Fruit fly (Drosophila melanogaster) whole organism, embryonic: ENCODE measurements around the gene CG31041.

Experiments used
- CG10267 ChIP-seq: fragments of 200-800 bp; sonication (Bioruptor generic); optimal IDR thresholded peaks from 2 replicates; lab custom pipeline; 2018; ENCODE audit warnings: missing biosample characterization, mild to moderate bottlenecking, missing genetic modification characterization, moderate library complexity
- CG10959 ChIP-seq: fragments of 200-800 bp; sonication (Bioruptor generic); IDR thresholded peaks from 2 replicates; pipeline ENCODE4 v1.3.6; 2022; ENCODE audit warnings: missing biosample characterization, missing genetic modification characterization
- CG10979 ChIP-seq: fragments of 200-800 bp; sonication (Bioruptor generic); optimal IDR thresholded peaks from 2 replicates; lab custom pipeline; 2018; ENCODE audit warnings: missing biosample characterization, mild to moderate bottlenecking, missing genetic modification characterization, moderate library complexity
- CG13775 ChIP-seq: fragments of 200-800 bp; sonication (Bioruptor generic); optimal IDR thresholded peaks from 3 replicates; lab custom pipeline; 2017; ENCODE audit warnings: missing biosample characterization, mild to moderate bottlenecking, missing genetic modification characterization
- CG15011 ChIP-seq: fragments of 200-800 bp; sonication (Bioruptor generic); optimal IDR thresholded peaks from 3 replicates; lab custom pipeline; 2018; ENCODE audit warnings: missing biosample characterization, mild to moderate bottlenecking, missing genetic modification characterization
- CG15696 ChIP-seq: fragments of 200-800 bp; sonication (Bioruptor generic); optimal IDR thresholded peaks from 2 replicates; lab custom pipeline; 2019; ENCODE audit warnings: missing biosample characterization, mild to moderate bottlenecking, missing genetic modification characterization, moderate library complexity
- CG1603 ChIP-seq: fragments of 200-800 bp; sonication (Bioruptor generic); optimal IDR thresholded peaks from 2 replicates; lab custom pipeline; 2019; ENCODE audit warnings: missing biosample characterization, mild to moderate bottlenecking, missing genetic modification characterization, moderate library complexity
- CG16815 ChIP-seq: fragments of 200-800 bp; sonication (Bioruptor generic); optimal IDR thresholded peaks from 3 replicates; lab custom pipeline; 2017; ENCODE audit warnings: missing biosample characterization, mild to moderate bottlenecking, missing genetic modification characterization
- CG17328 ChIP-seq: fragments of 200-800 bp; sonication (Bioruptor generic); IDR thresholded peaks from 2 replicates; pipeline ENCODE4 v1.3.6; 2022; ENCODE audit warnings: missing biosample characterization, missing genetic modification characterization
- CG17829 ChIP-seq: fragments of 200-800 bp; optimal IDR thresholded peaks from 2 replicates; lab custom pipeline; 2019; ENCODE audit warnings: missing biosample characterization, mild to moderate bottlenecking, missing genetic modification characterization, moderate library complexity
- CG1792 ChIP-seq: fragments of 200-800 bp; sonication (Bioruptor generic); optimal IDR thresholded peaks from 2 replicates; lab custom pipeline; 2016; ENCODE audit warnings: missing biosample characterization, missing genetic modification characterization
- CG2199 ChIP-seq: fragments of 200-800 bp; sonication (Bioruptor generic); IDR thresholded peaks from 3 replicates; pipeline ENCODE4 v1.3.6; 2022; ENCODE audit warnings: missing biosample characterization, missing genetic modification characterization
- CG31441 ChIP-seq: fragments of 200-800 bp; sonication (Bioruptor generic); IDR thresholded peaks from 2 replicates; pipeline ENCODE4 v1.3.6; 2022; ENCODE audit warnings: missing biosample characterization, missing genetic modification characterization
- CG32772 ChIP-seq: fragments of 200-800 bp; sonication (Bioruptor generic); IDR thresholded peaks from 2 replicates; pipeline ENCODE4 v1.3.6; 2022; ENCODE audit warnings: missing biosample characterization, missing genetic modification characterization
- CG34422 ChIP-seq: fragments of 200-800 bp; sonication (Bioruptor generic); IDR thresholded peaks from 3 replicates; pipeline ENCODE4 v1.3.6; 2022; ENCODE audit warnings: missing biosample characterization, missing genetic modification characterization
- CG4404 ChIP-seq: fragments of 200-800 bp; sonication (Bioruptor generic); IDR thresholded peaks from 2 replicates; pipeline ENCODE4 v1.3.6; 2022; ENCODE audit warnings: missing biosample characterization, missing genetic modification characterization
- CG8388 ChIP-seq: fragments of 200-800 bp; sonication (Bioruptor generic); optimal IDR thresholded peaks from 2 replicates; lab custom pipeline; 2019; ENCODE audit warnings: missing biosample characterization, mild to moderate bottlenecking, missing genetic modification characterization, moderate library complexity
- CG8924 ChIP-seq: fragments of 200-800 bp; optimal IDR thresholded peaks from 3 replicates; lab custom pipeline; 2019; ENCODE audit warnings: missing biosample characterization, mild to moderate bottlenecking, missing genetic modification characterization, moderate library complexity
- CG9727 ChIP-seq: fragments of 200-800 bp; sonication (Bioruptor generic); optimal IDR thresholded peaks from 3 replicates; lab custom pipeline; 2017; ENCODE audit warnings: missing biosample characterization, mild to moderate bottlenecking, missing genetic modification characterization
- Chrac-16 ChIP-seq: fragments of 200-800 bp; sonication (Bioruptor generic); optimal IDR thresholded peaks from 3 replicates; lab custom pipeline; 2016; ENCODE audit warnings: missing biosample characterization, missing genetic modification characterization
- CoRest ChIP-seq: fragments of 200-800 bp; sonication (Bioruptor generic); optimal IDR thresholded peaks from 3 replicates; lab custom pipeline; 2018; ENCODE audit warnings: missing biosample characterization, mild to moderate bottlenecking, missing genetic modification characterization, moderate library complexity
- D ChIP-seq, 2 experiments: fragments of 200-800 bp in 1 of 2; fragments of >200 bp in 1 of 2; sonication (Bioruptor generic) in 1 of 2; optimal IDR thresholded peaks; 2 replicates in 1 of 2; 3 replicates in 1 of 2; lab custom pipeline; 2017; ENCODE audit warnings: mild to moderate bottlenecking in 1 of 2, missing biosample characterization in 1 of 2, missing genetic modification characterization in 1 of 2, missing genetic modification reagents in 1 of 2
- D19A ChIP-seq: fragments of 200-800 bp; optimal IDR thresholded peaks from 3 replicates; lab custom pipeline; 2019; ENCODE audit warnings: missing biosample characterization, mild to moderate bottlenecking, missing genetic modification characterization, moderate library complexity
- Dip3 ChIP-seq: fragments of 200-800 bp; sonication (Bioruptor generic); optimal IDR thresholded peaks from 3 replicates; lab custom pipeline; 2016; ENCODE audit warnings: missing biosample characterization, missing genetic modification characterization
- Fer2 ChIP-seq: fragments of 200-800 bp; sonication (Bioruptor generic); optimal IDR thresholded peaks from 2 replicates; lab custom pipeline; 2018; ENCODE audit warnings: missing biosample characterization, mild to moderate bottlenecking, missing genetic modification characterization, moderate library complexity
- Hsf ChIP-seq: fragments of 200-800 bp; sonication (Bioruptor generic); optimal IDR thresholded peaks from 3 replicates; lab custom pipeline; 2016; ENCODE audit warnings: missing biosample characterization, missing genetic modification characterization
- NK7.1 ChIP-seq: fragments of 200-800 bp; sonication (Bioruptor generic); optimal IDR thresholded peaks from 3 replicates; lab custom pipeline; 2016; ENCODE audit warnings: missing biosample characterization, missing genetic modification characterization
- Xrp1 ChIP-seq: fragments of 200-800 bp; sonication (Bioruptor generic); IDR thresholded peaks from 2 replicates; pipeline ENCODE4 v1.3.6; 2022; ENCODE audit warnings: missing biosample characterization, missing genetic modification characterization
- ac ChIP-seq: fragments of 200-800 bp; sonication (Bioruptor generic); optimal IDR thresholded peaks from 3 replicates; lab custom pipeline; 2017; ENCODE audit warnings: missing biosample characterization, mild to moderate bottlenecking, missing genetic modification characterization
- ara ChIP-seq: fragments of 200-800 bp; sonication (Bioruptor generic); IDR thresholded peaks from 2 replicates; pipeline ENCODE4 v1.3.6; 2022; ENCODE audit warnings: missing biosample characterization, missing genetic modification characterization
- cg ChIP-seq: fragments of 200-800 bp; sonication (Bioruptor generic); optimal IDR thresholded peaks from 3 replicates; lab custom pipeline; 2019; ENCODE audit warnings: missing biosample characterization, mild to moderate bottlenecking, missing genetic modification characterization, moderate library complexity
- dmrt11E ChIP-seq: fragments of 200-800 bp; sonication (Bioruptor generic); optimal IDR thresholded peaks from 3 replicates; lab custom pipeline; 2018; ENCODE audit warnings: missing biosample characterization, mild to moderate bottlenecking, missing genetic modification characterization, moderate library complexity
- exex ChIP-seq: fragments of 200-800 bp; sonication (Bioruptor generic); optimal IDR thresholded peaks from 4 replicates; lab custom pipeline; 2018; ENCODE audit warnings: missing biosample characterization, mild to moderate bottlenecking, missing genetic modification characterization, moderate library complexity
- fd102C ChIP-seq: fragments of 200-800 bp; sonication (Bioruptor generic); optimal IDR thresholded peaks from 2 replicates; lab custom pipeline; 2018; ENCODE audit warnings: missing biosample characterization, mild to moderate bottlenecking, missing genetic modification characterization, moderate library complexity
- gem ChIP-seq: fragments of 200-800 bp; sonication (Bioruptor generic); optimal IDR thresholded peaks from 2 replicates; lab custom pipeline; 2019; ENCODE audit warnings: missing biosample characterization, mild to moderate bottlenecking, missing genetic modification characterization, moderate library complexity
- gfzf ChIP-seq: fragments of 200-800 bp; sonication (Bioruptor generic); optimal IDR thresholded peaks from 2 replicates; lab custom pipeline; 2016; ENCODE audit warnings: missing biosample characterization, mild to moderate bottlenecking, missing genetic modification characterization, moderate library complexity
- gsb-n ChIP-seq: fragments of 200-800 bp; sonication (Bioruptor generic); optimal IDR thresholded peaks from 3 replicates; lab custom pipeline; 2018; ENCODE audit warnings: missing biosample characterization, mild to moderate bottlenecking, missing genetic modification characterization
- lola ChIP-seq, 3 experiments: fragments of >200 bp in 2 of 3; fragments of 200-800 bp in 1 of 3; sonication (Bioruptor generic) in 1 of 3; optimal IDR thresholded peaks; 2 replicates each; lab custom pipeline; 2017 to 2019; ENCODE audit warnings: missing biosample characterization in 3 of 3, missing genetic modification characterization in 3 of 3, mild to moderate bottlenecking in 1 of 3, moderate library complexity in 1 of 3
- nmo ChIP-seq: fragments of 200-800 bp; sonication (Bioruptor generic); optimal IDR thresholded peaks from 2 replicates; lab custom pipeline; 2018; ENCODE audit warnings: missing biosample characterization, mild to moderate bottlenecking, missing genetic modification characterization, moderate library complexity
- org-1 ChIP-seq: fragments of 200-800 bp; sonication (Bioruptor generic); optimal IDR thresholded peaks from 2 replicates; lab custom pipeline; 2017; ENCODE audit warnings: missing biosample characterization, missing genetic modification characterization
- pnt ChIP-seq: fragments of 200-800 bp; sonication (Bioruptor generic); optimal IDR thresholded peaks from 3 replicates; lab custom pipeline; 2016; ENCODE audit warnings: missing biosample characterization, missing genetic modification characterization
- prd ChIP-seq, 3 experiments: fragments of >200 bp in 2 of 3; fragments of 200-800 bp in 1 of 3; sonication (Bioruptor generic) in 1 of 3; optimal IDR thresholded peaks in 2 of 3; IDR thresholded peaks in 1 of 3; 2 replicates in 2 of 3; 3 replicates in 1 of 3; pipeline versions ENCODE4 v1.3.6 to Lab custom; 2017 to 2022; ENCODE audit warnings: missing biosample characterization in 1 of 3, missing genetic modification characterization in 1 of 3
- row ChIP-seq: fragments of 200-800 bp; sonication (Bioruptor generic); IDR thresholded peaks from 3 replicates; pipeline ENCODE4 v1.3.6; 2022; ENCODE audit warnings: missing biosample characterization, missing genetic modification characterization
- tio ChIP-seq: fragments of 200-800 bp; sonication (Bioruptor generic); optimal IDR thresholded peaks from 2 replicates; lab custom pipeline; 2017; ENCODE audit warnings: missing biosample characterization, missing genetic modification characterization, inconsistent platforms
- zen ChIP-seq: fragments of 200-800 bp; sonication (Bioruptor generic); optimal IDR thresholded peaks from 3 replicates; lab custom pipeline; 2018; ENCODE audit warnings: missing biosample characterization, mild to moderate bottlenecking, missing genetic modification characterization, moderate library complexity
- zf30C ChIP-seq: fragments of 200-800 bp; sonication (Bioruptor generic); optimal IDR thresholded peaks from 3 replicates; lab custom pipeline; 2018; ENCODE audit warnings: missing biosample characterization, mild to moderate bottlenecking, missing genetic modification characterization
- zfh1 ChIP-seq: fragments of 200-800 bp; sonication (Bioruptor generic); IDR thresholded peaks from 3 replicates; pipeline ENCODE4 v1.3.6; 2022; ENCODE audit warnings: missing biosample characterization, missing genetic modification characterization

CG31041 gene

dm6 chr3R:29540948-29541741 is 49.6 kb downstream of the CG31041 start:
- TF ChIP-seq pnt (GFP tag; lab: Kevin White, UChicago) (peak; percentile 8), Dip3 (no peak), CG1792 (GFP tag; lab: Kevin White, UChicago) (no peak), CG15696 (tag; lab: Kevin White, UChicago) (peak; percentile 70), CG15011 (GFP tag; lab: Kevin White, UChicago) (no peak), ac (GFP tag; lab: Kevin White, UChicago) (peak; percentile 40), D19A (tag; lab: Kevin White, UChicago) (peak; percentile 28), CG9727 (GFP tag; lab: Kevin White, UChicago) (peak; percentile 71), CG32772 (GFP tag; lab: Robert Waterston, UW) (no peak), CG1603 (tag; lab: Kevin White, UChicago) (peak; percentile 4), CG10979 (tag; lab: Kevin White, UChicago) (peak; percentile 71), zen (tag; lab: Kevin White, UChicago) (peak; percentile 30), CG2199 (GFP tag; lab: Robert Waterston, UW) (peak; percentile 66; the same call in 1 of the 3 replicates), CG8388 (GFP tag; lab: Kevin White, UChicago) (peak; percentile 15), CG31441 (peak; percentile 54), CG13775 (peak; percentile 20), lola (GFP tag; optimal IDR thresholded peaks at IDR 0.05; lab: Kevin White, UChicago) (peak in 1 of 3 experiments; percentile 61), D (optimal IDR thresholded peaks at IDR 0.05; lab: Kevin White, UChicago) (no peak), D (GFP tag; optimal IDR thresholded peaks at IDR 0.05; lab: Kevin White, UChicago) (peak; percentile 41), CG10267 (tag; lab: Kevin White, UChicago) (peak; percentile 57), prd (optimal IDR thresholded peaks at IDR 0.05; lab: Kevin White, UChicago) (no peak), prd (GFP tag; IDR thresholded peaks at IDR 0.05; lab: Robert Waterston, UW) (peak; percentile 48; the same call in 1 of the 3 replicates), CG10959 (GFP tag; lab: Robert Waterston, UW) (peak; percentile 39; the same call in 1 of the 2 replicates), exex (tag; lab: Kevin White, UChicago) (no peak), CG16815 (GFP tag; lab: Kevin White, UChicago) (peak; percentile 44), org-1 (GFP tag; lab: Kevin White, UChicago) (no peak), CG4404 (GFP tag; lab: Robert Waterston, UW) (peak; percentile 66), NK7.1 (GFP tag; lab: Kevin White, UChicago) (no peak), CoRest (tag; lab: Kevin White, UChicago) (peak; percentile 23), gfzf (GFP tag; lab: Kevin White, UChicago) (no peak), Hsf (GFP tag; lab: Kevin White, UChicago) (peak; percentile 18), row (GFP tag; lab: Robert Waterston, UW) (peak; percentile 47; the same call in 2 of the 3 replicates), gsb-n (tag; lab: Kevin White, UChicago) (peak; percentile 54), Fer2 (tag; lab: Kevin White, UChicago) (no peak), dmrt11E (tag; lab: Kevin White, UChicago) (peak; percentile 70), CG17328 (GFP tag; lab: Robert Waterston, UW) (0 out of 2 replicates have a peak, but pooled peaks have one; percentile 26), cg (GFP tag; lab: Kevin White, UChicago) (peak; percentile 51), Xrp1 (GFP tag; lab: Robert Waterston, UW) (peak; percentile 62; the same call in 1 of the 2 replicates), CG17829 (tag; lab: Kevin White, UChicago) (peak; percentile 41), nmo (GFP tag; lab: Kevin White, UChicago) (peak; percentile 20), CG8924 (tag; lab: Kevin White, UChicago) (peak; percentile 41), Chrac-16 (GFP tag; lab: Kevin White, UChicago) (peak; percentile 16), gem (peak; percentile 49), tio (GFP tag; lab: Kevin White, UChicago) (peak; percentile 4), fd102C (GFP tag; lab: Kevin White, UChicago) (peak; percentile 31), CG34422 (GFP tag; lab: Robert Waterston, UW) (no peak), zf30C (peak; percentile 86), ara (GFP tag; lab: Robert Waterston, UW) (0 out of 2 replicates have a peak, but pooled peaks have one; percentile 41), zfh1 (0 out of 3 replicates have a peak, but pooled peaks have one; percentile 42)
